ENCODE assay signal across 4 worm cellular contexts in genomic region chrIII:10123586-10124233, ce11.
A peak's percentile ranks its signal among the peaks of the same experiment; 100 is the strongest.
TF ChIP-seq lines count a peak whose summit lies in the region.

TSS of gene ttll-4 (plus strand) at chrIII:10124183.

TF ChIP-seq in whole organism, L2 larva, 48 proteins besides CTCF, POLR2A, EP300 and RAD21 (continued from another document):
- TF ChIP-seq nhr-10 (tag; optimal IDR thresholded peaks at IDR 0.05; lab: Kevin White, UChicago) = no peak
- TF ChIP-seq elt-1 (tag; optimal IDR thresholded peaks at IDR 0.05; lab: Kevin White, UChicago) = no peak
- no peak for TF ChIP-seq lin-39 (tag; optimal IDR thresholded peaks at IDR 0.05; lab: Kevin White, UChicago)
- peak; percentile 14 for TF ChIP-seq nhr-129 (tag; optimal IDR thresholded peaks at IDR 0.05; lab: Kevin White, UChicago)
- peak; percentile 53 for TF ChIP-seq lin-13 (GFP tag; optimal IDR thresholded peaks at IDR 0.05; lab: Kevin White, UChicago)
- peak; percentile 23 for TF ChIP-seq sma-9 (GFP tag; optimal IDR thresholded peaks at IDR 0.05; lab: Kevin White, UChicago)
- no peak for TF ChIP-seq sma-9 (tag; optimal IDR thresholded peaks at IDR 0.05; lab: Kevin White, UChicago)
- TF ChIP-seq nhr-6 (tag; optimal IDR thresholded peaks at IDR 0.05; lab: Kevin White, UChicago) = no peak
- TF ChIP-seq zag-1 (tag; optimal IDR thresholded peaks at IDR 0.05; lab: Kevin White, UChicago) = peak; percentile 1

TF ChIP-seq in whole organism, L4 larva, 104 proteins besides CTCF, POLR2A, EP300 and RAD21 (continued from another document):
- no peak for TF ChIP-seq zfp-2 (tag; optimal IDR thresholded peaks at IDR 0.05; lab: Kevin White, UChicago)
- TF ChIP-seq unc-130 (GFP tag; optimal IDR thresholded peaks at IDR 0.05; lab: Kevin White, UChicago) = peak; percentile 57
- TF ChIP-seq lin-38 (GFP tag; IDR thresholded peaks at IDR 0.05; lab: Robert Waterston, UW) = peak; percentile 95
- peak; percentile 40; the same call in 1 of the 2 replicates for TF ChIP-seq dmd-6 (GFP tag; IDR thresholded peaks at IDR 0.05; lab: Robert Waterston, UW)
- TF ChIP-seq dpl-1 (GFP tag; optimal IDR thresholded peaks at IDR 0.05; lab: Kevin White, UChicago) = peak; percentile 20
- peak; percentile 55 for TF ChIP-seq ceh-20 (GFP tag; IDR thresholded peaks at IDR 0.05; lab: Robert Waterston, UW)
- 0 out of 2 replicates have a peak, but pooled peaks have one; percentile 39 for TF ChIP-seq mdt-29 (GFP tag; IDR thresholded peaks at IDR 0.05; lab: Robert Waterston, UW)
- no peak for TF ChIP-seq lir-3 (tag; optimal IDR thresholded peaks at IDR 0.05; lab: Kevin White, UChicago)
- TF ChIP-seq ceh-62 (tag; optimal IDR thresholded peaks at IDR 0.05; lab: Kevin White, UChicago) = no peak
- TF ChIP-seq egl-43 (GFP tag; IDR thresholded peaks at IDR 0.05; lab: Robert Waterston, UW) = peak; percentile 37; the same call in 1 of the 2 replicates
- TF ChIP-seq rbr-2 (tag; optimal IDR thresholded peaks at IDR 0.05; lab: Kevin White, UChicago) = peak; percentile 65
- 0 out of 2 replicates have a peak, but pooled peaks have one; percentile 21 for TF ChIP-seq tra-1 (GFP tag; IDR thresholded peaks at IDR 0.05; lab: Robert Waterston, UW)
- TF ChIP-seq mxl-2 (GFP tag; conservative IDR thresholded peaks at IDR 0.05; lab: Robert Waterston, UW) = no peak
- no peak for TF ChIP-seq ztf-7 (tag; optimal IDR thresholded peaks at IDR 0.05; lab: Kevin White, UChicago)
- TF ChIP-seq unc-39 (tag; optimal IDR thresholded peaks at IDR 0.05; lab: Kevin White, UChicago) = no peak
- TF ChIP-seq mxl-3 (GFP tag; optimal IDR thresholded peaks at IDR 0.05; lab: Kevin White, UChicago) = no peak
- peak in 1 of 2 experiments; percentile 20 for TF ChIP-seq hif-1 (tag; optimal IDR thresholded peaks at IDR 0.05; lab: Kevin White, UChicago)
- peak; percentile 62; the same call in 1 of the 2 replicates for TF ChIP-seq hmg-1.1 (GFP tag; IDR thresholded peaks at IDR 0.05; lab: Robert Waterston, UW)
- peak in 1 of 2 experiments; percentile 62 for TF ChIP-seq lsy-2 (tag; optimal IDR thresholded peaks at IDR 0.05; lab: Kevin White, UChicago)
- no peak for TF ChIP-seq spr-3 (GFP tag; optimal IDR thresholded peaks at IDR 0.05; lab: Kevin White, UChicago)
- peak; percentile 40 for TF ChIP-seq R02D3.7 (tag; optimal IDR thresholded peaks at IDR 0.05; lab: Kevin White, UChicago)
- TF ChIP-seq unc-62 (GFP tag; optimal IDR thresholded peaks at IDR 0.05 in 1 of 2; lab: Kevin White, UChicago) = no peak
- no peak for TF ChIP-seq unc-62 (tag; optimal IDR thresholded peaks at IDR 0.05; lab: Kevin White, UChicago)
- TF ChIP-seq vab-7 (GFP tag; IDR thresholded peaks at IDR 0.05; lab: Robert Waterston, UW) = peak; percentile 87
- TF ChIP-seq ztf-11 (tag; optimal IDR thresholded peaks at IDR 0.05; lab: Kevin White, UChicago) = no peak
- TF ChIP-seq ceh-28 (tag; optimal IDR thresholded peaks at IDR 0.05; lab: Kevin White, UChicago) = no peak
- peak; percentile 94 for TF ChIP-seq mes-2 (tag; optimal IDR thresholded peaks at IDR 0.05; lab: Kevin White, UChicago; ENCODE audit: poor library complexity, severe bottlenecking)
- TF ChIP-seq Y48G9A.11 (GFP tag; IDR thresholded peaks at IDR 0.05; lab: Robert Waterston, UW) = peak; percentile 64

TF ChIP-seq in whole organism, late embryonic, 69 proteins besides CTCF, POLR2A, EP300 and RAD21 (continued from another document):
- peak; percentile 59 for TF ChIP-seq lim-6 (tag; optimal IDR thresholded peaks at IDR 0.05; lab: Kevin White, UChicago)
- TF ChIP-seq tbx-2 (tag; optimal IDR thresholded peaks at IDR 0.05; lab: Kevin White, UChicago) = peak; percentile 91
- peak; percentile 17 for TF ChIP-seq ceh-6 (GFP tag; optimal IDR thresholded peaks at IDR 0.05; lab: Kevin White, UChicago)
- no peak for TF ChIP-seq nhr-11 (tag; optimal IDR thresholded peaks at IDR 0.05; lab: Kevin White, UChicago)
- TF ChIP-seq elt-4 (tag; optimal IDR thresholded peaks at IDR 0.05; lab: Kevin White, UChicago) = no peak
- no peak for TF ChIP-seq hlh-30 (tag; optimal IDR thresholded peaks at IDR 0.05; lab: Kevin White, UChicago; ENCODE audit: insufficient read depth)
- no peak for TF ChIP-seq hlh-13 (GFP tag; optimal IDR thresholded peaks at IDR 0.05; lab: Kevin White, UChicago)
- TF ChIP-seq ceh-18 (tag; optimal IDR thresholded peaks at IDR 0.05; lab: Kevin White, UChicago) = peak; percentile 77
- peak; percentile 27 for TF ChIP-seq madf-2 (tag; optimal IDR thresholded peaks at IDR 0.05; lab: Kevin White, UChicago)
- no peak for TF ChIP-seq unc-55 (GFP tag; optimal IDR thresholded peaks at IDR 0.05; lab: Kevin White, UChicago)
- peak; percentile 12 for TF ChIP-seq pqm-1 (tag; optimal IDR thresholded peaks at IDR 0.05; lab: Kevin White, UChicago)
- TF ChIP-seq gmeb-2 (tag; optimal IDR thresholded peaks at IDR 0.05; lab: Kevin White, UChicago) = peak; percentile 9
- no peak for TF ChIP-seq ceh-22 (tag; optimal IDR thresholded peaks at IDR 0.05; lab: Kevin White, UChicago)
- TF ChIP-seq ceh-14 (tag; optimal IDR thresholded peaks at IDR 0.05; lab: Kevin White, UChicago) = peak; percentile 90
- TF ChIP-seq ama-1 (optimal IDR thresholded peaks at IDR 0.05; lab: Kevin White, UChicago) = no peak
- peak; percentile 15 for TF ChIP-seq nfya-1 (tag; optimal IDR thresholded peaks at IDR 0.05; lab: Kevin White, UChicago)
- no peak for TF ChIP-seq odd-2 (tag; optimal IDR thresholded peaks at IDR 0.05; lab: Kevin White, UChicago)
- no peak for TF ChIP-seq ztf-16 (tag; optimal IDR thresholded peaks at IDR 0.05; lab: Kevin White, UChicago)
- peak; percentile 88 for TF ChIP-seq ref-2 (tag; optimal IDR thresholded peaks at IDR 0.05; lab: Kevin White, UChicago)
- no peak for TF ChIP-seq ceh-9 (tag; optimal IDR thresholded peaks at IDR 0.05; lab: Kevin White, UChicago)
- TF ChIP-seq fkh-10 (GFP tag; optimal IDR thresholded peaks at IDR 0.05; lab: Kevin White, UChicago) = no peak
- peak; percentile 47 for TF ChIP-seq F13H6.1 (tag; optimal IDR thresholded peaks at IDR 0.05; lab: Kevin White, UChicago)
- peak; percentile 78 for TF ChIP-seq ceh-34 (tag; optimal IDR thresholded peaks at IDR 0.05; lab: Kevin White, UChicago)
- no peak for TF ChIP-seq ceh-45 (GFP tag; IDR thresholded peaks at IDR 0.05; lab: Robert Waterston, UW)
- TF ChIP-seq hlh-15 (tag; optimal IDR thresholded peaks at IDR 0.05; lab: Kevin White, UChicago) = no peak
- TF ChIP-seq unc-3 (GFP tag; conservative IDR thresholded peaks at IDR 0.05; lab: Robert Waterston, UW) = no peak
- peak; percentile 46 for TF ChIP-seq unc-3 (tag; optimal IDR thresholded peaks at IDR 0.05; lab: Kevin White, UChicago)
- TF ChIP-seq syd-9 (tag; optimal IDR thresholded peaks at IDR 0.05; lab: Kevin White, UChicago) = peak; percentile 6
- no peak for TF ChIP-seq pax-1 (tag; optimal IDR thresholded peaks at IDR 0.05; lab: Kevin White, UChicago)
- TF ChIP-seq ceh-48 (tag; optimal IDR thresholded peaks at IDR 0.05; lab: Kevin White, UChicago) = peak; percentile 21
- no peak for TF ChIP-seq dve-1 (tag; optimal IDR thresholded peaks at IDR 0.05; lab: Kevin White, UChicago)
- TF ChIP-seq ceh-19 (GFP tag; optimal IDR thresholded peaks at IDR 0.05; lab: Kevin White, UChicago) = peak; percentile 15
- TF ChIP-seq K02D7.2 (tag; optimal IDR thresholded peaks at IDR 0.05; lab: Kevin White, UChicago) = no peak
- no peak for TF ChIP-seq pha-4 (tag; optimal IDR thresholded peaks at IDR 0.05; lab: Kevin White, UChicago)
- TF ChIP-seq eyg-1 (tag; optimal IDR thresholded peaks at IDR 0.05; lab: Kevin White, UChicago) = no peak
- TF ChIP-seq ttx-3 (tag; optimal IDR thresholded peaks at IDR 0.05; lab: Kevin White, UChicago) = peak; percentile 4
- TF ChIP-seq elt-2 (tag; optimal IDR thresholded peaks at IDR 0.05; lab: Kevin White, UChicago) = no peak
- peak; percentile 79 for TF ChIP-seq dmd-4 (tag; optimal IDR thresholded peaks at IDR 0.05; lab: Kevin White, UChicago; ENCODE audit: borderline replicate concordance)
- TF ChIP-seq ceh-24 (tag; optimal IDR thresholded peaks at IDR 0.05; lab: Kevin White, UChicago) = no peak
- no peak for TF ChIP-seq nhr-232 (tag; optimal IDR thresholded peaks at IDR 0.05; lab: Kevin White, UChicago)
- TF ChIP-seq fkh-6 (tag; optimal IDR thresholded peaks at IDR 0.05; lab: Kevin White, UChicago) = peak; percentile 71
- TF ChIP-seq Y22D7AL.16 (tag; optimal IDR thresholded peaks at IDR 0.05; lab: Kevin White, UChicago) = no peak
- TF ChIP-seq sdc-2 (tag; optimal IDR thresholded peaks at IDR 0.05; lab: Kevin White, UChicago) = peak; percentile 26
- TF ChIP-seq lin-11 (tag; optimal IDR thresholded peaks at IDR 0.05; lab: Kevin White, UChicago) = no peak

TF ChIP-seq in whole organism, mixed stage, embryonic, 35 proteins besides CTCF, POLR2A, EP300 and RAD21 (continued from another document):
- TF ChIP-seq elt-1 (tag; optimal IDR thresholded peaks at IDR 0.05; lab: Kevin White, UChicago; ENCODE audit: borderline replicate concordance, insufficient read depth) (no peak), snpc-4 (tag; optimal IDR thresholded peaks at IDR 0.05; lab: Kevin White, UChicago) (no peak), mep-1 (tag; optimal IDR thresholded peaks at IDR 0.05; lab: Kevin White, UChicago) (peak; percentile 60), nhr-2 (tag; optimal IDR thresholded peaks at IDR 0.05; lab: Kevin White, UChicago) (no peak), blmp-1 (tag; optimal IDR thresholded peaks at IDR 0.05; lab: Kevin White, UChicago) (no peak)
